Worm (Caenorhabditis elegans) whole organism, L2 larva: Measurements from ENCODE around the gene R07C12.1.

Source experiments
- fos-1 ChIP-seq: fragments of 150-350 bp; optimal IDR thresholded peaks from 2 replicates; lab custom pipeline; 2014; ENCODE audit warnings: missing biosample characterization, missing genetic modification characterization
- nhr-11 ChIP-seq: fragments of 150-350 bp; optimal IDR thresholded peaks from 2 replicates; lab custom pipeline; 2014; ENCODE audit warnings: missing biosample characterization, missing genetic modification characterization

- no peak for TF ChIP-seq fos-1 (tag; lab: Kevin White, UChicago)
- no peak for TF ChIP-seq nhr-11 (tag; lab: Kevin White, UChicago)
Measured at ce11 chrIV:4140265-4140664, 12.0 kb upstream of the R07C12.1 start, which contains the start of gene F49F1.18.
